Worm (Caenorhabditis elegans): Measurements from ENCODE around the gene R09A8.1.

DNA sequence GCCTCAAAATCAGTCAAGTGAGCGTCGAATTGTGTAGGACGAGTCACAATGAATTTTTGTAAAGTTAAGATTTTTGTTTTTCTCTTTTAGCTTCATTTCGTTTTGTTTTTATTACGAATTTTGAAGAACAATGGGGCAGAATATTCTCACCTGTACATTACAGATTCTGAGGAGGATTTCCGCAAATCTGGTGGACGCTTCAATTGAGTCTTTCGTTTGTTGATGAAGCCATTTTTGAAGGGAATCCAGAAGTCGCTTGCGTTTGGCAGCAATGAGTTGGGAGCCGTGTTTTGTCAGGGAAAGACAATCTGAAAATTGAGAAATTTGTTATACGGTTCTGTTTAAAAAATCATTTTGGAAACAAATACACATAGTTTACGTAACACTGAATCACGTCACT is 50.9 kb downstream of the R09A8.1 start:
- no peak for TF ChIP-seq med-1 (GFP tag; optimal IDR thresholded peaks at IDR 0.05; ENCODE audit: insufficient read depth)
- no peak for TF ChIP-seq flt-1 (GFP tag; IDR thresholded peaks at IDR 0.05)
- TF ChIP-seq ztf-23 (GFP tag; IDR thresholded peaks at IDR 0.05): no peak
- TF ChIP-seq ztf-29 (GFP tag; IDR thresholded peaks at IDR 0.05): no peak
- TF ChIP-seq klf-2 (GFP tag; conservative IDR thresholded peaks at IDR 0.05): no peak
- no peak for TF ChIP-seq T22C8.4 (GFP tag; IDR thresholded peaks at IDR 0.05)

Data from whole organism, midembryonic.